Fruit fly (Drosophila melanogaster): ENCODE data around the gene rhea.

rhea gene

DNA sequence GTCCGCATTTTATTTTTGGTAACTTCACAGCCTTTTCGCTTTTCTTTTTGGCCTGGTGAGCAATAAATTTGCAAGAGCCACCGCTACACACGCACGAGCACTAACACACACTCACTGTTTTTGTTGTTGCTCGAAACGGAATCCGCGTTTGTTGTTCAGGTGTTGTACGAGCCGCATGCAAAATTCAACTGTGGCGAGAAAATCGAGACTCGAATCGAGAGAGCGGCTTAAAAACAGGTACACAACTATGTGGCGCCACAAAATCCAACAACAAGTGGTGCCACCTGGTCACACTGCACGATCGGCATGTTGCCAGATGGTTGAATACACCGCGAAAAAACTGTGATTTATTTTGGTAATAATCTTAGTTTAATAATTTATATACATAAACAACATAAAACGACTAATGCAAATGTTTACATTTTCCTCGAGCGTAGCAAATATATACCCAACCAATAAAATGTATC is 37.8 kb upstream of the rhea start, which contains the start of gene CG43163 (continued):
- peak; percentile 81 for TF ChIP-seq eg (GFP tag; IDR thresholded peaks at IDR 0.05)
- TF ChIP-seq Sox15 (GFP tag; optimal IDR thresholded peaks at IDR 0.05): peak; percentile 19
- no peak for TF ChIP-seq CG10631 (GFP tag; optimal IDR thresholded peaks at IDR 0.05)
- TF ChIP-seq CG6792 (GFP tag; optimal IDR thresholded peaks at IDR 0.05): peak; percentile 56
- no peak for TF ChIP-seq dac (GFP tag; optimal IDR thresholded peaks at IDR 0.05)
- TF ChIP-seq lz (GFP tag; optimal IDR thresholded peaks at IDR 0.05): peak; percentile 70
- TF ChIP-seq Smox (GFP tag; optimal IDR thresholded peaks at IDR 0.05): no peak
- TF ChIP-seq CG3919 (GFP tag; optimal IDR thresholded peaks at IDR 0.05): no peak
- no peak for TF ChIP-seq fd85E (GFP tag; optimal IDR thresholded peaks at IDR 0.05)
- TF ChIP-seq CG11762 (GFP tag; optimal IDR thresholded peaks at IDR 0.05; ENCODE audit: insufficient read depth): peak; percentile 38
- no peak for TF ChIP-seq CG6276 (GFP tag; optimal IDR thresholded peaks at IDR 0.05)
- peak; percentile 55 for TF ChIP-seq Lpt (GFP tag; optimal IDR thresholded peaks at IDR 0.05)
- peak; percentile 19 for TF ChIP-seq CG9139 (GFP tag; optimal IDR thresholded peaks at IDR 0.05)
- TF ChIP-seq Hr4 (GFP tag; optimal IDR thresholded peaks at IDR 0.05): no peak
- peak; percentile 52 for TF ChIP-seq CG3032 (tag; optimal IDR thresholded peaks at IDR 0.05)
- TF ChIP-seq fkh (GFP tag; optimal IDR thresholded peaks at IDR 0.05): peak; percentile 55
- peak; percentile 54 for TF ChIP-seq CG10669 (GFP tag; optimal IDR thresholded peaks at IDR 0.05)
- TF ChIP-seq esn (GFP tag; optimal IDR thresholded peaks at IDR 0.05): peak; percentile 78
- no peak for TF ChIP-seq CG11902 (GFP tag; optimal IDR thresholded peaks at IDR 0.05)
- no peak for TF ChIP-seq Hr38 (GFP tag; optimal IDR thresholded peaks at IDR 0.05)
- TF ChIP-seq Eip75B (GFP tag; optimal IDR thresholded peaks at IDR 0.05): no peak

DNA sequence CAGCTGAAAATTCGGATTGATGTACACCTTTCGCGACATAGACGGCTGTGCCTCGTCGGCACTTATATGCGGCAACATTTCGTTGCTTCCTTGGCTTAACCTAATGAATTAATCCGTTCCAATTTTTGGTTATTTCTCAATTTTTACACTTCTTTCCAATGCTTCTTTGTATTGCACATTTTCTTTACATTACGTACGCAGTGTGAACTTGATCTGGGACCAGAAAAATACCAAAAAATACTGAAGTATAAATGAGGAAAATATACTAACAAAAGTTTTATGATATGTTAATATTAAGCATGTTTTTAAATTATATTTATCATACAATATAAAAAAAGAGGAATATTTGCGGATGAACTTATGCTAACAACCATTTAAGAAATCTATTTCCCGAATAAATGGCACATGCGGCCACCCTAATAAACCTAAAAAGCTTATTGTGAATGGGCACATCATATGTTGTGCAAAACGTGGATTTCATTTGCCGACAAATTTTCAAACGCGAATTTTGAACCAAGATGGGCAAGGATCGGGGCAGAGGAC is 35.2 kb upstream of the rhea start, which contains the start of the genes ZC3H3 and Pus7:
Gene ZC3H3, minus strand, starts transcription at position 197 of the 543 bp plus-strand sequence.
Gene Pus7, plus strand, starts transcription at position 437 of the 543 bp plus-strand sequence.
- TF ChIP-seq dsx (GFP tag; optimal IDR thresholded peaks at IDR 0.05; ENCODE audit: poor library complexity, severe bottlenecking): peak; percentile 47
- peak; percentile 52 for TF ChIP-seq Sox14 (GFP tag; optimal IDR thresholded peaks at IDR 0.05)
- TF ChIP-seq Hr4 (GFP tag; optimal IDR thresholded peaks at IDR 0.05): no peak
- no peak for TF ChIP-seq CG9139 (GFP tag; optimal IDR thresholded peaks at IDR 0.05)
- TF ChIP-seq CG34406 (GFP tag; optimal IDR thresholded peaks at IDR 0.05): no peak
- no peak for TF ChIP-seq CG1621 (tag; optimal IDR thresholded peaks at IDR 0.05)
- peak; percentile 18 for TF ChIP-seq esn (GFP tag; optimal IDR thresholded peaks at IDR 0.05)
- TF ChIP-seq fkh (GFP tag; optimal IDR thresholded peaks at IDR 0.05): peak; percentile 39

DNA sequence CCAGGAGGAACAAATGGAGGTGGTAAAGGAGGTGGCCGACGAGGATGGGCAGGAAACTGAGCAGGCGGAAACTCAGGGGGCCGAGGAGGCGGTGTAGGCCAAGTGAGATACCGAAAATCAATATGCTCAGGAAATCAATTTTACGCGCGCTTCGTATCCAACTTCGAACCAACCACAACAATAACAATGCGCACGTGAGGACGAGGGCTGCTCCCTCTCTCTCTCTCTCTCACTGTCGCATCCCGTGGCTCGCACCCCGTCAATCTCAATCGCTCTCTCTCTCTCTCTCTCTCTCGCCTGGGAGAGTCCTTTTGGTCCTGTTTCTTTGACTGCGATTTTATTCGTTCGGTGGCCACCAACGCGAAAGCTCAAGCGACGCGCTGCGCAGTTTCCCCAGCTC is 32.4 kb upstream of the rhea start, which contains the start of gene CG6765:
Gene CG6765, plus strand, starts transcription at position 340 of the 400 bp plus-strand sequence.
- TF ChIP-seq CG15336 (GFP tag; IDR thresholded peaks at IDR 0.05) (no peak), Hr4 (GFP tag; optimal IDR thresholded peaks at IDR 0.05) (no peak), Blimp-1 (GFP tag; optimal IDR thresholded peaks at IDR 0.05) (no peak), CG6163 (GFP tag; IDR thresholded peaks at IDR 0.05) (no peak), CG11294 (GFP tag; IDR thresholded peaks at IDR 0.05) (no peak), CG3919 (GFP tag; optimal IDR thresholded peaks at IDR 0.05) (no peak), Sox14 (GFP tag; optimal IDR thresholded peaks at IDR 0.05) (no peak), Eip75B (GFP tag; optimal IDR thresholded peaks at IDR 0.05) (no peak), fd85E (GFP tag; optimal IDR thresholded peaks at IDR 0.05) (no peak), CG3032 (tag; optimal IDR thresholded peaks at IDR 0.05) (no peak), eg (GFP tag; IDR thresholded peaks at IDR 0.05) (no peak)

DNA sequence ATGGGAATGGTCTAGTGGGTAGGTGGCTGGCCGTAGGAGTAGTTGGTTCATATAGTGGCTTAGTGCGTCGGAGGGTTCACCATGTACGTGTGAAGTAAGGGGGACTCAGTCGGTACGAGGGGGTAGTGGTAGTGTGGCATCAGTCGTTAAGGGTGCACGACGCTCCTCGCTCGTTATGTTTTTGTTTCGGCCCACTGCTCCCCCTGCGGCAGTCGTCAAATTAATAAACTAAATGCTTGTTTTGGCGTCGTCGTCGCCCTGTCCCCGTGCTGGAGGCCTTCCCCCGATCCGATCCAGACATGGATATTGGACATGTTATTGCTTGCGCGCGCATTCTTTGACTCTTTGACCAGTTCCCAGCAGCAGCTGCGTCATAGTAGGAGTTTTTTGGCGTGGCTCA is 31.5 kb upstream of the rhea start:
- TF ChIP-seq CG16779 (tag; optimal IDR thresholded peaks at IDR 0.05): no peak

DNA sequence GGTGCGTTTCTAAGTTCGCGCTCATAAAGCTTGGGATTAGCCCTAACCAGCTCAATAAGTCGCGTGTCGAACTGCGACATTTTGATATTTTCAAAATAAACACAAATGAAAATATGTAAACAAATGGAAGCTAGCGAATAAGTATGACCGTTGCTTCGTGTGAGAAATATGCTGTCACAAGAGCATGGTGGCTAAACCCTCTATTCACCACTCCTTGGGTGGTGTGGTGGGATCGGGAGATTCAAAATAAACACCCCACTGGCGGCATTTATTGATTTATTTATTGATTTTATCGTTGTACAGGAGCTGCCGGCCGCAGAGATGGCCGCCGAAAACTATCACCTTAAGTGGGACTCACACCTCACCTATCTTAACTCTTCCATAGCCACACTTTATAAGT is 30.0 kb upstream of the rhea start, which contains the start of gene CG6683:
Gene CG6683, minus strand, starts transcription at position 154 of the 400 bp plus-strand sequence.
- TF ChIP-seq fkh (GFP tag; optimal IDR thresholded peaks at IDR 0.05) (peak; percentile 90), CG4318 (GFP tag; optimal IDR thresholded peaks at IDR 0.05) (no peak)
